Fruit fly (Drosophila melanogaster) whole organism, wandering third instar larva: ENCODE results near the gene alpha-Man-IIa.

Source experiments
- Abd-B ChIP-seq: fragments of >200 bp; optimal IDR thresholded peaks from 2 replicates; lab custom pipeline; 2017; ENCODE audit warnings: missing biosample characterization, missing genetic modification characterization
- CrebA ChIP-seq: fragments of 200-800 bp; sonication (Bioruptor generic); optimal IDR thresholded peaks from 2 replicates; lab custom pipeline; 2016; ENCODE audit warnings: missing biosample characterization, mild to moderate bottlenecking, missing genetic modification characterization, borderline replicate concordance
- Dfd ChIP-seq: fragments of >200 bp; optimal IDR thresholded peaks from 2 replicates; lab custom pipeline; 2017; ENCODE audit warnings: missing biosample characterization, missing genetic modification characterization
- Dif ChIP-seq: fragments of 200-275, 200-300 bp; sonication (Bioruptor generic); optimal IDR thresholded peaks from 2 replicates; lab custom pipeline; 2018; ENCODE audit warnings: missing biosample characterization, missing genetic modification characterization; ENCODE audit not compliant: partially characterized antibody
- OdsH ChIP-seq: fragments of 200-800 bp; sonication (Bioruptor generic); optimal IDR thresholded peaks from 2 replicates; lab custom pipeline; 2016; ENCODE audit warnings: missing biosample characterization, mild to moderate bottlenecking, missing genetic modification characterization
- fru ChIP-seq: fragments of 200-800 bp; sonication (Bioruptor generic); optimal IDR thresholded peaks from 3 replicates; lab custom pipeline; 2016; ENCODE audit warnings: missing biosample characterization, mild to moderate bottlenecking, missing genetic modification characterization
- h ChIP-seq: fragments of 200-800 bp; sonication (Bioruptor generic); optimal IDR thresholded peaks from 3 replicates; lab custom pipeline; 2016; ENCODE audit warnings: missing biosample characterization, mild to moderate bottlenecking, missing genetic modification characterization
- usp ChIP-seq: fragments of >200 bp; optimal IDR thresholded peaks from 2 replicates; lab custom pipeline; 2017; ENCODE audit warnings: missing biosample characterization, missing genetic modification characterization

DNA sequence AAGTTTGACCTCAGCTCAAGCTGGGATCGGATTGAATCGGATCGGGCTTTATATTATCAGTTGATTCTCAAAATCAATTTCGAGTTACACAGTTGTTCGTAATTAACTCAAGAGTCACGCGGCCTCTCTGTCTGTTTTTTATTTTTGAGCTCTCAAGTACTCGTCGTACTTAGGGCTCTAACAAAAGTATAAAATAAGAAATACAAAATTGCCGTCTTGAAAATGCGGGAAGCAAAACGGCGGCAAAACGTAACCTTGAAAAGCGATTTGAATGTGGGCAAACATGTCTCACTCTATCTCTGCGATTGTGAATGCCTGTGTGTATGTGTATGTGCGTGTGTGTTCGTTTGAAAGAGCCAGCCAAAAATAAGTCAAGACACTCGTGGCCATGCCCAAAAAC lies 25.3 kb downstream of the alpha-Man-IIa start:
- TF ChIP-seq Dif (GFP tag; lab: Kevin White, UChicago) (no peak), OdsH (no peak), Abd-B (GFP tag; lab: Kevin White, UChicago) (no peak), fru (no peak), usp (GFP tag; lab: Kevin White, UChicago) (no peak), h (GFP tag; lab: Kevin White, UChicago) (no peak), CrebA (no peak), Dfd (no peak)
